Fruit fly (Drosophila melanogaster) whole organism, embryonic: ENCODE data around the gene spd-2.
A peak's percentile ranks its signal among the peaks of the same experiment; 100 is the strongest.

Experiments
- Blimp-1 ChIP-seq: fragments of 200-800 bp; sonication (Bioruptor generic); optimal IDR thresholded peaks from 3 replicates; lab custom pipeline; 2018; ENCODE audit warnings: missing biosample characterization, missing genetic modification characterization, mild to moderate bottlenecking, moderate library complexity, missing genetic modification reagents
- CG10321 ChIP-seq: fragments of 200-800 bp; sonication (Bioruptor generic); IDR thresholded peaks from 2 replicates; pipeline ENCODE4 v1.3.6; 2022; ENCODE audit warnings: missing biosample characterization, missing genetic modification characterization
- CG10462 ChIP-seq: fragments of 200-800 bp; sonication (Bioruptor generic); optimal IDR thresholded peaks from 2 replicates; lab custom pipeline; 2016; ENCODE audit warnings: missing biosample characterization, missing genetic modification characterization
- CG11456 ChIP-seq: fragments of 200-800 bp; sonication (Bioruptor generic); IDR thresholded peaks from 3 replicates; pipeline ENCODE4 v1.3.6; 2022; ENCODE audit warnings: missing biosample characterization, missing genetic modification characterization
- CG11504 ChIP-seq: fragments of 200-800 bp; sonication (Bioruptor generic); optimal IDR thresholded peaks from 3 replicates; lab custom pipeline; 2019; ENCODE audit warnings: missing biosample characterization, mild to moderate bottlenecking, missing genetic modification characterization, moderate library complexity
- CG11696 ChIP-seq: fragments of 200-800 bp; sonication (Bioruptor generic); IDR thresholded peaks from 2 replicates; pipeline ENCODE4 v1.3.6; 2022; ENCODE audit warnings: missing biosample characterization, missing genetic modification characterization
- CG13894 ChIP-seq: fragments of 200-800 bp; sonication (Bioruptor generic); optimal IDR thresholded peaks from 3 replicates; lab custom pipeline; 2018; ENCODE audit warnings: missing biosample characterization, mild to moderate bottlenecking, missing genetic modification characterization, moderate library complexity
- CG15601 ChIP-seq: fragments of 200-800 bp; sonication (Bioruptor generic); optimal IDR thresholded peaks from 3 replicates; lab custom pipeline; 2019; ENCODE audit warnings: missing biosample characterization, mild to moderate bottlenecking, missing genetic modification characterization, moderate library complexity
- CG17328 ChIP-seq: fragments of 200-800 bp; sonication (Bioruptor generic); IDR thresholded peaks from 2 replicates; pipeline ENCODE4 v1.3.6; 2022; ENCODE audit warnings: missing biosample characterization, missing genetic modification characterization
- CG17385 ChIP-seq: fragments of 200-800 bp; sonication (Bioruptor generic); optimal IDR thresholded peaks from 3 replicates; lab custom pipeline; 2018; ENCODE audit warnings: missing biosample characterization, mild to moderate bottlenecking, missing genetic modification characterization
- CG17568 ChIP-seq: fragments of 200-800 bp; sonication (Bioruptor generic); optimal IDR thresholded peaks from 2 replicates; lab custom pipeline; 2018; ENCODE audit warnings: missing biosample characterization, mild to moderate bottlenecking, missing genetic modification characterization, moderate library complexity
- CG18599 ChIP-seq: fragments of 200-800 bp; sonication (Bioruptor generic); optimal IDR thresholded peaks from 3 replicates; lab custom pipeline; 2017; ENCODE audit warnings: missing biosample characterization, missing genetic modification characterization, mild to moderate bottlenecking, moderate library complexity, missing genetic modification reagents
- CG3163 ChIP-seq: fragments of 200-800 bp; sonication (Bioruptor generic); optimal IDR thresholded peaks from 3 replicates; lab custom pipeline; 2016; ENCODE audit warnings: missing biosample characterization, missing genetic modification characterization
- CG32532 ChIP-seq: fragments of 200-800 bp; sonication (Bioruptor generic); IDR thresholded peaks from 2 replicates; pipeline ENCODE4 v1.3.6; 2022; ENCODE audit warnings: missing biosample characterization, missing genetic modification characterization
- CG34376 ChIP-seq: fragments of 200-800 bp; sonication (Bioruptor generic); optimal IDR thresholded peaks from 2 replicates; lab custom pipeline; 2018; ENCODE audit warnings: missing biosample characterization, mild to moderate bottlenecking, missing genetic modification characterization
- CG3847 ChIP-seq: fragments of 200-800 bp; sonication (Bioruptor generic); IDR thresholded peaks from 2 replicates; pipeline ENCODE4 v1.3.6; 2022; ENCODE audit warnings: missing biosample characterization, missing genetic modification characterization
- CG5180 ChIP-seq: fragments of 200-800 bp; sonication (Bioruptor generic); optimal IDR thresholded peaks from 3 replicates; lab custom pipeline; 2017; ENCODE audit warnings: missing biosample characterization, missing genetic modification characterization, mild to moderate bottlenecking, moderate library complexity, missing genetic modification reagents
- CG6854 ChIP-seq: fragments of 200-800 bp; sonication (Bioruptor generic); optimal IDR thresholded peaks from 3 replicates; lab custom pipeline; 2017; ENCODE audit warnings: missing biosample characterization, mild to moderate bottlenecking, missing genetic modification characterization
- CG8290 ChIP-seq, 3 experiments: fragments of 200-800 bp; sonication (Bioruptor generic); optimal IDR thresholded peaks; 2 replicates each; lab custom pipeline; 2016 to 2019; ENCODE audit warnings: missing biosample characterization in 3 of 3, missing genetic modification characterization in 3 of 3, mild to moderate bottlenecking in 2 of 3, moderate library complexity in 1 of 3
- CG8765 ChIP-seq: fragments of 200-800 bp; sonication (Bioruptor generic); IDR thresholded peaks from 2 replicates; pipeline ENCODE4 v1.3.6; 2022; ENCODE audit warnings: missing biosample characterization, missing genetic modification characterization
- Camta ChIP-seq: fragments of 200-800 bp; sonication (Bioruptor generic); optimal IDR thresholded peaks from 2 replicates; lab custom pipeline; 2016; ENCODE audit warnings: missing biosample characterization, missing genetic modification characterization
- Deaf1 ChIP-seq: fragments of 200-800 bp; optimal IDR thresholded peaks from 3 replicates; lab custom pipeline; 2019; ENCODE audit warnings: missing biosample characterization, mild to moderate bottlenecking, missing genetic modification characterization, moderate library complexity
- Ets65A ChIP-seq: fragments of 200-800 bp; sonication (Bioruptor generic); peaks from one replicate; lab custom pipeline; 2016; ENCODE audit warnings: missing biosample characterization, missing genetic modification characterization
- Fer1 ChIP-seq: fragments of 200-800 bp; sonication (Bioruptor generic); optimal IDR thresholded peaks from 2 replicates; lab custom pipeline; 2017; ENCODE audit warnings: missing biosample characterization, mild to moderate bottlenecking, missing genetic modification characterization
- Hmr ChIP-seq: fragments of 200-800 bp; sonication (Bioruptor generic); optimal IDR thresholded peaks from 3 replicates; lab custom pipeline; 2017; ENCODE audit warnings: mild to moderate bottlenecking, missing biosample characterization, missing genetic modification reagents, missing genetic modification characterization
- Hr39 ChIP-seq: fragments of >200 bp; optimal IDR thresholded peaks from 2 replicates; lab custom pipeline; 2017
- Hsf ChIP-seq: fragments of 200-800 bp; sonication (Bioruptor generic); optimal IDR thresholded peaks from 3 replicates; lab custom pipeline; 2016; ENCODE audit warnings: missing biosample characterization, missing genetic modification characterization
- Jarid2 ChIP-seq: fragments of 200-800 bp; sonication (Bioruptor generic); optimal IDR thresholded peaks from 3 replicates; lab custom pipeline; 2017; ENCODE audit warnings: mild to moderate bottlenecking, missing biosample characterization, missing genetic modification reagents, missing genetic modification characterization
- Med ChIP-seq: fragments of 200-800 bp; sonication (Bioruptor generic); peaks from one replicate; lab custom pipeline; 2016; ENCODE audit warnings: missing biosample characterization, missing genetic modification characterization, mild to moderate bottlenecking, inconsistent platforms, moderate library complexity
- NFAT ChIP-seq: fragments of 200-800 bp; sonication (Bioruptor generic); IDR thresholded peaks from 2 replicates; pipeline ENCODE4 v1.3.6; 2022; ENCODE audit warnings: missing biosample characterization, missing genetic modification characterization
- Scr ChIP-seq: fragments of 200-800 bp; sonication (Bioruptor generic); IDR thresholded peaks from 2 replicates; pipeline ENCODE4 v1.3.6; 2022; ENCODE audit warnings: missing biosample characterization, missing genetic modification characterization; ENCODE audit not compliant: partially characterized antibody
- Taf1 ChIP-seq: fragments of 200-800 bp; sonication (Bioruptor generic); IDR thresholded peaks from 2 replicates; pipeline ENCODE4 v1.3.6; 2022; ENCODE audit warnings: missing biosample characterization, missing genetic modification characterization
- abd-A ChIP-seq: fragments of 200-800 bp; sonication (Bioruptor generic); optimal IDR thresholded peaks from 3 replicates; lab custom pipeline; 2019; ENCODE audit warnings: missing biosample characterization, mild to moderate bottlenecking, missing genetic modification characterization, moderate library complexity
- ash1 ChIP-seq: fragments of 200-800 bp; sonication (Bioruptor generic); optimal IDR thresholded peaks from 2 replicates; lab custom pipeline; 2018; ENCODE audit warnings: missing biosample characterization, mild to moderate bottlenecking, missing genetic modification characterization
- cg ChIP-seq: fragments of 200-800 bp; sonication (Bioruptor generic); optimal IDR thresholded peaks from 3 replicates; lab custom pipeline; 2019; ENCODE audit warnings: missing biosample characterization, mild to moderate bottlenecking, missing genetic modification characterization, moderate library complexity
- ci ChIP-seq: fragments of 200-800 bp; sonication (Bioruptor generic); IDR thresholded peaks from 3 replicates; pipeline ENCODE4 v1.3.6; 2022; ENCODE audit warnings: missing biosample characterization, missing genetic modification characterization
- crol ChIP-seq: fragments of 200-800 bp; sonication (Bioruptor generic); IDR thresholded peaks from 2 replicates; pipeline ENCODE4 v1.3.6; 2022; ENCODE audit warnings: missing biosample characterization, missing genetic modification characterization
- kah ChIP-seq: fragments of 200-800 bp; sonication (Bioruptor generic); optimal IDR thresholded peaks from 2 replicates; lab custom pipeline; 2018; ENCODE audit warnings: missing biosample characterization, mild to moderate bottlenecking, missing genetic modification characterization
- lab ChIP-seq: fragments of 200-800 bp; sonication (Bioruptor generic); optimal IDR thresholded peaks from 3 replicates; lab custom pipeline; 2017; ENCODE audit warnings: missing biosample characterization, missing genetic modification characterization, mild to moderate bottlenecking, moderate library complexity, missing genetic modification reagents
- mirr ChIP-seq: fragments of 200-800 bp; sonication (Bioruptor generic); optimal IDR thresholded peaks from 3 replicates; lab custom pipeline; 2018; ENCODE audit warnings: missing biosample characterization, mild to moderate bottlenecking, missing genetic modification characterization
- oc ChIP-seq: fragments of 200-800 bp; sonication (Bioruptor generic); optimal IDR thresholded peaks from 2 replicates; lab custom pipeline; 2018; ENCODE audit warnings: missing biosample characterization, mild to moderate bottlenecking, missing genetic modification characterization, moderate library complexity
- odd ChIP-seq: fragments of 200-800 bp; sonication (Bioruptor generic); optimal IDR thresholded peaks from 2 replicates; lab custom pipeline; 2017; ENCODE audit warnings: missing biosample characterization, mild to moderate bottlenecking, missing genetic modification characterization
- scrt ChIP-seq: fragments of 200-800 bp; sonication (Bioruptor generic); optimal IDR thresholded peaks from 2 replicates; lab custom pipeline; 2018; ENCODE audit warnings: missing biosample characterization, mild to moderate bottlenecking, missing genetic modification characterization, moderate library complexity
- sd ChIP-seq: fragments of 200-800 bp; sonication (Bioruptor generic); optimal IDR thresholded peaks from 3 replicates; lab custom pipeline; 2018; ENCODE audit warnings: missing biosample characterization, mild to moderate bottlenecking, missing genetic modification characterization, moderate library complexity
- sens ChIP-seq: fragments of 200-800 bp; sonication (Bioruptor generic); peaks from one replicate; lab custom pipeline; 2016; ENCODE audit warnings: missing biosample characterization, missing genetic modification characterization

spd-2 gene

dm6 chr3L:16544220-16544619 is 50.6 kb downstream of the spd-2 start (continued):
- TF ChIP-seq CG8765 (GFP tag; lab: Robert Waterston, UW) = no peak

DNA sequence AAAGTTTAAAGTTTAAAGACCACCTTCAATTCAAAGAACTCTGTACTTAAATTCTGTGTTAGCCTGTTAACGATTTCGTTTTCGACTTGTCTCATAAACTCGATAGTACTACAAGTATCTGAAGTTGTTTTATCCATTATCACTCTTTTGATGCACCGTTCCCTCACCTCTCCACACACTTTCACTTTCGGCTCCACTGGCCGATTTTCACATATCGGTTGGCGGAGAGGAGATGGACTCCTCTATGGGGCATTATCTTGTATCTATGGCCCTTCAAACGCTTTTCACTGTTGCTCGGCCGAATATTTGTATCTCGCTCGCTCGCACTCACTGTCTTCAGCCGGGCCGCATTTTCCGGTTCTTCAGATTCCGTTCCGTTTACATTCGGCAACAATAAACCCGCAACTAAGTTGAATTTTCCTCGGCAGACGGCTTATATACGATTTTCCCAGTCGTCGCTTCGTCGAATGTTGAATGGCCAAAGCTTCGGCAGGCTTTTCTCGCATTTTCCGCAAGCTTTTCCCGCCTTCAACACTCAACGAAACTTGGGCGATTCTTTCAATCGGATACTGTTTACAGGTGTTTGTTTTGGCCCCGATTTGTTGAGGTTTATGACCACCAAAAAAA is 51.7 kb downstream of the spd-2 start, which contains the start of gene CG43373:
Gene CG43373, minus strand, starts transcription at position 373 of the 627 bp plus-strand sequence.
- TF ChIP-seq CG3847 (no peak), Hsf (GFP tag; lab: Kevin White, UChicago) (no peak), CG15601 (tag; lab: Kevin White, UChicago) (peak; percentile 100), ci (GFP tag; lab: Robert Waterston, UW) (peak; percentile 31; the same call in 1 of the 3 replicates), kah (peak; percentile 27), CG10321 (GFP tag; lab: Robert Waterston, UW) (no peak), Hr39 (lab: Kevin White, UChicago) (no peak), CG5180 (GFP tag; lab: Kevin White, UChicago) (peak; percentile 63), ash1 (GFP tag; lab: Kevin White, UChicago) (no peak), NFAT (GFP tag; lab: Robert Waterston, UW) (0 out of 2 replicates have a peak, but pooled peaks have one; percentile 7), lab (GFP tag; lab: Kevin White, UChicago) (peak; percentile 36), Hmr (GFP tag; lab: Kevin White, UChicago) (peak; percentile 35), odd (GFP tag; lab: Kevin White, UChicago) (peak; percentile 28), Med (no peak), CG13894 (tag; lab: Kevin White, UChicago) (peak; percentile 54), CG17328 (GFP tag; lab: Robert Waterston, UW) (0 out of 2 replicates have a peak, but pooled peaks have one; percentile 21), Taf1 (GFP tag; lab: Robert Waterston, UW) (no peak), oc (tag; lab: Kevin White, UChicago) (peak; percentile 8), cg (no peak), Fer1 (GFP tag; lab: Kevin White, UChicago) (peak; percentile 61), Ets65A (GFP tag; lab: Kevin White, UChicago) (peak; percentile 62), CG18599 (GFP tag; lab: Kevin White, UChicago) (peak; percentile 54), CG6854 (peak; percentile 22), Jarid2 (GFP tag; lab: Kevin White, UChicago) (peak; percentile 71), CG17568 (peak; percentile 26), CG34376 (GFP tag; lab: Kevin White, UChicago) (peak; percentile 9), abd-A (tag; lab: Kevin White, UChicago) (peak; percentile 61), CG10462 (no peak), Scr (GFP tag; lab: Robert Waterston, UW) (no peak), CG17385 (GFP tag; lab: Kevin White, UChicago) (peak; percentile 34), CG11696 (GFP tag; lab: Robert Waterston, UW) (0 out of 2 replicates have a peak, but pooled peaks have one; percentile 9), scrt (peak; percentile 70), CG32532 (GFP tag; lab: Robert Waterston, UW) (peak; percentile 33; the same call in 1 of the 2 replicates), Blimp-1 (GFP tag; lab: Kevin White, UChicago) (peak; percentile 97), CG8290 (GFP tag; optimal IDR thresholded peaks at IDR 0.05; lab: Kevin White, UChicago) (no peak), CG8290 (tag; optimal IDR thresholded peaks at IDR 0.05; lab: Kevin White, UChicago) (peak in 1 of 2 experiments; percentile 12), crol (GFP tag; lab: Robert Waterston, UW) (0 out of 2 replicates have a peak, but pooled peaks have one; percentile 20), Deaf1 (tag; lab: Kevin White, UChicago) (peak; percentile 63), CG3163 (GFP tag; lab: Kevin White, UChicago) (no peak), mirr (GFP tag; lab: Kevin White, UChicago) (peak; percentile 16), CG11456 (0 out of 3 replicates have a peak, but pooled peaks have one; percentile 60), Camta (GFP tag; lab: Kevin White, UChicago) (no peak), CG11504 (peak; percentile 19), sens (GFP tag; lab: Kevin White, UChicago) (peak; percentile 41), sd (tag; lab: Kevin White, UChicago) (peak; percentile 2)
